Worm (Caenorhabditis elegans): ENCODE results near the gene dhhc-14.
"Not testable (repeated sequence)": the region's sequence is repeated elsewhere in the genome, so short reads cannot be mapped to it uniquely, and the experiment has no call there.

Gene dhhc-14

ce11 chrX:8551687-8552327 is at the start of gene dhhc-14:
Gene dhhc-14 (plus strand): TSS chrX:8552277.
- TF ChIP-seq klf-2 (GFP tag; conservative IDR thresholded peaks at IDR 0.05): no peak
- no peak for TF ChIP-seq ztf-29 (GFP tag; IDR thresholded peaks at IDR 0.05)
- peak; percentile 37 for TF ChIP-seq cog-1 (tag; optimal IDR thresholded peaks at IDR 0.05)
- TF ChIP-seq flt-1 (GFP tag; IDR thresholded peaks at IDR 0.05): 0 out of 2 replicates have a peak, but pooled peaks have one; percentile 52
- peak; percentile 64; the same call in 1 of the 2 replicates for TF ChIP-seq ztf-23 (GFP tag; IDR thresholded peaks at IDR 0.05)
- TF ChIP-seq med-1 (GFP tag; optimal IDR thresholded peaks at IDR 0.05; ENCODE audit: insufficient read depth): no peak

- TF ChIP-seq tab-1 (GFP tag; IDR thresholded peaks at IDR 0.05) (no peak), klf-2 (GFP tag; conservative IDR thresholded peaks at IDR 0.05) (no peak), T22C8.4 (GFP tag; IDR thresholded peaks at IDR 0.05) (no peak), ref-1 (GFP tag; conservative IDR thresholded peaks at IDR 0.05) (no peak)
Observed at ce11 chrX:8504207-8504606, 47.9 kb upstream of the dhhc-14 start.

- TF ChIP-seq tab-1 (GFP tag; IDR thresholded peaks at IDR 0.05): no peak
- no peak for TF ChIP-seq cog-1 (tag; optimal IDR thresholded peaks at IDR 0.05)
- TF ChIP-seq flt-1 (GFP tag; IDR thresholded peaks at IDR 0.05): no peak
- TF ChIP-seq med-1 (GFP tag; optimal IDR thresholded peaks at IDR 0.05; ENCODE audit: insufficient read depth): no peak
- no peak for TF ChIP-seq ztf-23 (GFP tag; IDR thresholded peaks at IDR 0.05)
- no peak for TF ChIP-seq ref-1 (GFP tag; conservative IDR thresholded peaks at IDR 0.05)
Observed at ce11 chrX:8507053-8507452, 45.0 kb upstream of the dhhc-14 start.

ce11 chrX:8507576-8507975 is 44.5 kb upstream of the dhhc-14 start, which contains the start of gene H03E18.1:
Gene H03E18.1 (plus strand): TSS chrX:8507876.
- no peak for TF ChIP-seq flt-1 (GFP tag; IDR thresholded peaks at IDR 0.05)
- no peak for TF ChIP-seq cog-1 (tag; optimal IDR thresholded peaks at IDR 0.05)
- no peak for TF ChIP-seq T22C8.4 (GFP tag; IDR thresholded peaks at IDR 0.05)
- TF ChIP-seq ref-1 (GFP tag; conservative IDR thresholded peaks at IDR 0.05): no peak
- no peak for TF ChIP-seq ztf-29 (GFP tag; IDR thresholded peaks at IDR 0.05)
- TF ChIP-seq tab-1 (GFP tag; IDR thresholded peaks at IDR 0.05): no peak
- TF ChIP-seq med-1 (GFP tag; optimal IDR thresholded peaks at IDR 0.05; ENCODE audit: insufficient read depth): no peak
- no peak for TF ChIP-seq klf-2 (GFP tag; conservative IDR thresholded peaks at IDR 0.05)
- no peak for TF ChIP-seq ztf-23 (GFP tag; IDR thresholded peaks at IDR 0.05)

- TF ChIP-seq T22C8.4 (GFP tag; IDR thresholded peaks at IDR 0.05) (no peak), flt-1 (GFP tag; IDR thresholded peaks at IDR 0.05) (no peak), ztf-23 (GFP tag; IDR thresholded peaks at IDR 0.05) (no peak), ref-1 (GFP tag; conservative IDR thresholded peaks at IDR 0.05) (no peak), ztf-29 (GFP tag; IDR thresholded peaks at IDR 0.05) (no peak), cog-1 (tag; optimal IDR thresholded peaks at IDR 0.05) (no peak), klf-2 (GFP tag; conservative IDR thresholded peaks at IDR 0.05) (no peak), med-1 (GFP tag; optimal IDR thresholded peaks at IDR 0.05; ENCODE audit: insufficient read depth) (no peak), tab-1 (GFP tag; IDR thresholded peaks at IDR 0.05) (no peak)
Observed at ce11 chrX:8509088-8509487, 43.0 kb upstream of the dhhc-14 start.

ce11 chrX:8520402-8520801 is 31.7 kb upstream of the dhhc-14 start, which contains the start of gene H03E18.2:
Gene H03E18.2 (minus strand): TSS chrX:8520502.
- TF ChIP-seq ztf-29 (GFP tag; IDR thresholded peaks at IDR 0.05) (no peak), tab-1 (GFP tag; IDR thresholded peaks at IDR 0.05) (no peak), ref-1 (GFP tag; conservative IDR thresholded peaks at IDR 0.05) (no peak), ztf-23 (GFP tag; IDR thresholded peaks at IDR 0.05) (no peak), flt-1 (GFP tag; IDR thresholded peaks at IDR 0.05) (no peak), med-1 (GFP tag; optimal IDR thresholded peaks at IDR 0.05; ENCODE audit: insufficient read depth) (no peak), T22C8.4 (GFP tag; IDR thresholded peaks at IDR 0.05) (no peak), cog-1 (tag; optimal IDR thresholded peaks at IDR 0.05) (no peak), klf-2 (GFP tag; conservative IDR thresholded peaks at IDR 0.05) (no peak)

- TF ChIP-seq cog-1 (tag; optimal IDR thresholded peaks at IDR 0.05) (no peak), flt-1 (GFP tag; IDR thresholded peaks at IDR 0.05) (no peak), ref-1 (GFP tag; conservative IDR thresholded peaks at IDR 0.05) (no peak), ztf-23 (GFP tag; IDR thresholded peaks at IDR 0.05) (no peak), klf-2 (GFP tag; conservative IDR thresholded peaks at IDR 0.05) (no peak), tab-1 (GFP tag; IDR thresholded peaks at IDR 0.05) (no peak), ztf-29 (GFP tag; IDR thresholded peaks at IDR 0.05) (no peak)
Observed at ce11 chrX:8521614-8522013, 30.5 kb upstream of the dhhc-14 start, which contains the start of gene C03G5.14. Gene C03G5.14 (plus strand): TSS chrX:8521914.

ce11 chrX:8523000-8523399 is 29.1 kb upstream of the dhhc-14 start:
- TF ChIP-seq ztf-23 (GFP tag; IDR thresholded peaks at IDR 0.05) (no peak), flt-1 (GFP tag; IDR thresholded peaks at IDR 0.05) (no peak)

- TF ChIP-seq med-1 (GFP tag; optimal IDR thresholded peaks at IDR 0.05; ENCODE audit: insufficient read depth) (no peak), T22C8.4 (GFP tag; IDR thresholded peaks at IDR 0.05) (no peak), ref-1 (GFP tag; conservative IDR thresholded peaks at IDR 0.05) (no peak), cog-1 (tag; optimal IDR thresholded peaks at IDR 0.05) (no peak), ztf-23 (GFP tag; IDR thresholded peaks at IDR 0.05) (no peak)
Observed at ce11 chrX:8527950-8528349, 24.1 kb upstream of the dhhc-14 start, which contains the start of gene flp-5. Gene flp-5 (plus strand): TSS chrX:8528250.

- not testable (repeated sequence) for TF ChIP-seq flt-1 (GFP tag; IDR thresholded peaks at IDR 0.05); cog-1 (tag; optimal IDR thresholded peaks at IDR 0.05); ztf-23 (GFP tag; IDR thresholded peaks at IDR 0.05)
Observed at ce11 chrX:8535006-8535405, 17.1 kb upstream of the dhhc-14 start, which contains the start of gene nspc-1. Gene nspc-1 (minus strand): TSS chrX:8535106.

All from whole organism, midembryonic.